Worm (Caenorhabditis elegans) whole organism, late embryonic: ENCODE measurements around the gene F32D8.7.

Experiments used
- C08G9.2 ChIP-seq: sonication (generic microtip); optimal IDR thresholded peaks from 2 replicates; lab custom pipeline; 2016; ENCODE audit warnings: mild to moderate bottlenecking, missing genetic modification characterization, moderate library complexity, missing compliant biosample characterization
- F13H6.1 ChIP-seq: sonication (generic microtip); optimal IDR thresholded peaks from 2 replicates; lab custom pipeline; 2016; ENCODE audit warnings: missing genetic modification characterization, missing compliant biosample characterization
- K09A11.1 ChIP-seq: sonication (generic microtip); optimal IDR thresholded peaks from 2 replicates; lab custom pipeline; 2017; ENCODE audit warnings: antibody characterized with exemption, mild to moderate bottlenecking, missing genetic modification characterization, missing compliant biosample characterization; ENCODE audit not compliant: insufficient read depth
- ahr-1 ChIP-seq: sonication (generic microtip); optimal IDR thresholded peaks from 2 replicates; lab custom pipeline; 2016; ENCODE audit warnings: missing genetic modification characterization, missing compliant biosample characterization
- ama-1 ChIP-seq: fragments of 150-350 bp; optimal IDR thresholded peaks from 2 replicates; lab custom pipeline; 2014
- ceh-14 ChIP-seq: sonication (generic microtip); optimal IDR thresholded peaks from 2 replicates; lab custom pipeline; 2016; ENCODE audit warnings: missing genotype, missing genetic modification characterization, missing compliant biosample characterization
- ceh-2 ChIP-seq: sonication (generic microtip); optimal IDR thresholded peaks from 2 replicates; lab custom pipeline; 2016; ENCODE audit warnings: missing genotype, missing genetic modification characterization, missing compliant biosample characterization
- dve-1 ChIP-seq: sonication (generic microtip); optimal IDR thresholded peaks from 2 replicates; lab custom pipeline; 2017; ENCODE audit warnings: antibody characterized with exemption, mild to moderate bottlenecking, missing genetic modification characterization, missing compliant biosample characterization
- elt-2 ChIP-seq: sonication (generic microtip); optimal IDR thresholded peaks from 2 replicates; lab custom pipeline; 2016; ENCODE audit warnings: missing genetic modification reagents, missing genetic modification characterization, missing compliant biosample characterization
- elt-4 ChIP-seq: sonication (generic microtip); optimal IDR thresholded peaks from 2 replicates; lab custom pipeline; 2016; ENCODE audit warnings: missing genetic modification characterization, missing compliant biosample characterization
- fax-1 ChIP-seq: sonication (generic microtip); optimal IDR thresholded peaks from 2 replicates; lab custom pipeline; 2016; ENCODE audit warnings: missing genotype, missing genetic modification characterization, missing compliant biosample characterization
- fkh-6 ChIP-seq: sonication (generic microtip); optimal IDR thresholded peaks from 2 replicates; lab custom pipeline; 2016; ENCODE audit warnings: missing genetic modification characterization, missing compliant biosample characterization
- hlh-13 ChIP-seq: fragments of 200-800 bp; sonication (Bioruptor generic); optimal IDR thresholded peaks from 2 replicates; lab custom pipeline; 2018; ENCODE audit warnings: mild to moderate bottlenecking, missing genetic modification characterization, missing compliant biosample characterization
- hlh-6 ChIP-seq: sonication (generic microtip); optimal IDR thresholded peaks from 2 replicates; lab custom pipeline; 2016; ENCODE audit warnings: missing genotype, missing genetic modification characterization, missing compliant biosample characterization
- hlh-8 ChIP-seq: sonication (generic microtip); optimal IDR thresholded peaks from 2 replicates; lab custom pipeline; 2016; ENCODE audit warnings: missing genotype, missing genetic modification characterization, missing compliant biosample characterization
- lin-11 ChIP-seq: fragments of 200-800 bp; sonication (Bioruptor generic); optimal IDR thresholded peaks from 2 replicates; lab custom pipeline; 2018; ENCODE audit warnings: mild to moderate bottlenecking, missing genetic modification characterization, missing compliant biosample characterization
- mec-3 ChIP-seq: sonication (generic microtip); optimal IDR thresholded peaks from 2 replicates; lab custom pipeline; 2016; ENCODE audit warnings: borderline replicate concordance, missing genetic modification characterization, missing compliant biosample characterization
- nhr-232 ChIP-seq: sonication (generic microtip); optimal IDR thresholded peaks from 2 replicates; lab custom pipeline; 2016; ENCODE audit warnings: missing genetic modification characterization, missing compliant biosample characterization
- npax-4 ChIP-seq: sonication (generic microtip); optimal IDR thresholded peaks from 2 replicates; lab custom pipeline; 2016; ENCODE audit warnings: missing genetic modification characterization, missing compliant biosample characterization
- odd-2 ChIP-seq: sonication (generic microtip); optimal IDR thresholded peaks from 2 replicates; lab custom pipeline; 2017; ENCODE audit warnings: antibody characterized with exemption, mild to moderate bottlenecking, missing genetic modification characterization, missing compliant biosample characterization
- pag-3 ChIP-seq: sonication (generic microtip); optimal IDR thresholded peaks from 2 replicates; lab custom pipeline; 2016; ENCODE audit warnings: missing compliant biosample characterization, missing genetic modification characterization, borderline replicate concordance
- pat-9 ChIP-seq: fragments of 200-800 bp; sonication (Bioruptor generic); optimal IDR thresholded peaks from 2 replicates; lab custom pipeline; 2018; ENCODE audit warnings: mild to moderate bottlenecking, missing genetic modification characterization, moderate library complexity, missing compliant biosample characterization
- pax-1 ChIP-seq: fragments of 150-350 bp; optimal IDR thresholded peaks from 2 replicates; lab custom pipeline; 2014; ENCODE audit warnings: missing biosample characterization, missing genetic modification characterization
- pha-4 ChIP-seq: fragments of 150-350 bp; optimal IDR thresholded peaks from 2 replicates; lab custom pipeline; 2018; ENCODE audit warnings: missing biosample characterization, missing genetic modification reagents, missing genetic modification characterization
- pros-1 ChIP-seq: fragments of 150-350 bp; optimal IDR thresholded peaks from 2 replicates; lab custom pipeline; 2014; ENCODE audit warnings: missing biosample characterization, missing genetic modification reagents, missing genetic modification characterization
- sdc-2 ChIP-seq: sonication (generic microtip); optimal IDR thresholded peaks from 2 replicates; lab custom pipeline; 2016; ENCODE audit warnings: missing genotype, missing genetic modification characterization, missing compliant biosample characterization
- sox-2 ChIP-seq: fragments of 200-800 bp; sonication (Bioruptor generic); IDR thresholded peaks from 2 replicates; pipeline ENCODE4 v1.3.6; 2022; ENCODE audit warnings: missing genetic modification reagents, missing genetic modification characterization, missing compliant biosample characterization
- sox-4 ChIP-seq: sonication (generic microtip); optimal IDR thresholded peaks from 2 replicates; lab custom pipeline; 2017; ENCODE audit warnings: mild to moderate bottlenecking, missing genetic modification characterization, inconsistent platforms, missing compliant biosample characterization
- syd-9 ChIP-seq: sonication (generic microtip); optimal IDR thresholded peaks from 2 replicates; lab custom pipeline; 2016; ENCODE audit warnings: mild to moderate bottlenecking, missing genetic modification characterization, moderate library complexity, missing compliant biosample characterization
- ttx-3 ChIP-seq: sonication (generic microtip); optimal IDR thresholded peaks from 2 replicates; lab custom pipeline; 2016; ENCODE audit warnings: missing genetic modification reagents, missing genetic modification characterization, missing compliant biosample characterization
- unc-3 ChIP-seq, 2 experiments: fragments of 200-800 bp in 1 of 2; sonication (Bioruptor generic) in 1 of 2; sonication (generic microtip) in 1 of 2; conservative IDR thresholded peaks in 1 of 2; optimal IDR thresholded peaks in 1 of 2; 2 replicates each; pipeline versions ENCODE4 v1.3.6 to Lab custom; 2016 to 2022; ENCODE audit warnings: missing compliant biosample characterization in 2 of 2, missing genetic modification characterization in 2 of 2, missing genetic modification reagents in 1 of 2
- unc-42 ChIP-seq: sonication (generic microtip); optimal IDR thresholded peaks from 2 replicates; lab custom pipeline; 2016; ENCODE audit warnings: missing genotype, missing genetic modification characterization, missing compliant biosample characterization
- unc-55 ChIP-seq: sonication (generic microtip); optimal IDR thresholded peaks from 2 replicates; lab custom pipeline; 2017; ENCODE audit warnings: missing biosample characterization, missing genetic modification reagents, missing genetic modification characterization
- unc-86 ChIP-seq: sonication (generic microtip); optimal IDR thresholded peaks from 2 replicates; lab custom pipeline; 2016; ENCODE audit warnings: missing genetic modification characterization, missing compliant biosample characterization

The F32D8.7 gene

ce11 chrV:10941150-10941549 is 42.9 kb downstream of the F32D8.7 start, which contains the start of gene F17C11.26:
TSS of gene F17C11.26 (plus strand) at chrV:10941450.
- no peak for TF ChIP-seq lin-11
- no peak for TF ChIP-seq sdc-2 (tag; lab: Kevin White, UChicago)

ce11 chrV:10942161-10942560 is 43.9 kb downstream of the F32D8.7 start, which contains the start of gene zip-9:
TSS of gene zip-9 (plus strand) at chrV:10942461.
- TF ChIP-seq mec-3 (tag; lab: Kevin White, UChicago) (no peak), ceh-2 (no peak), hlh-8 (tag; lab: Kevin White, UChicago) (no peak), ama-1 (lab: Kevin White, UChicago) (no peak), sox-4 (no peak), C08G9.2 (tag; lab: Kevin White, UChicago) (no peak), npax-4 (no peak), pag-3 (tag; lab: Kevin White, UChicago) (no peak), fax-1 (tag; lab: Kevin White, UChicago) (no peak), elt-4 (tag; lab: Kevin White, UChicago) (no peak), pax-1 (tag; lab: Kevin White, UChicago) (no peak), ahr-1 (tag; lab: Kevin White, UChicago) (no peak), K09A11.1 (tag; lab: Kevin White, UChicago) (no peak), hlh-13 (GFP tag; lab: Kevin White, UChicago) (no peak), unc-86 (tag; lab: Kevin White, UChicago) (no peak), pros-1 (tag; lab: Kevin White, UChicago) (no peak), ttx-3 (tag; lab: Kevin White, UChicago) (no peak), elt-2 (tag; lab: Kevin White, UChicago) (no peak), syd-9 (no peak), unc-55 (no peak)

ce11 chrV:10944903-10945302 is 46.7 kb downstream of the F32D8.7 start:
- TF ChIP-seq sox-2 (no peak), pat-9 (tag; lab: Kevin White, UChicago) (no peak), nhr-232 (tag; lab: Kevin White, UChicago) (no peak), unc-3 (GFP tag; conservative IDR thresholded peaks at IDR 0.05; lab: Robert Waterston, UW) (no peak), unc-3 (tag; optimal IDR thresholded peaks at IDR 0.05; lab: Kevin White, UChicago) (no peak), dve-1 (tag; lab: Kevin White, UChicago) (no peak), unc-42 (tag; lab: Kevin White, UChicago) (peak; percentile 57)

- no peak for TF ChIP-seq pag-3 (tag; lab: Kevin White, UChicago)
- no peak for TF ChIP-seq pha-4 (tag; lab: Kevin White, UChicago)
- TF ChIP-seq ceh-14 (tag; lab: Kevin White, UChicago) = no peak
- TF ChIP-seq K09A11.1 (tag; lab: Kevin White, UChicago) = no peak
- no peak for TF ChIP-seq F13H6.1 (tag; lab: Kevin White, UChicago)
- TF ChIP-seq sdc-2 (tag; lab: Kevin White, UChicago) = no peak
- TF ChIP-seq hlh-6 = no peak
- TF ChIP-seq fkh-6 (tag; lab: Kevin White, UChicago) = no peak
- no peak for TF ChIP-seq ttx-3 (tag; lab: Kevin White, UChicago)
- no peak for TF ChIP-seq unc-3 (GFP tag; conservative IDR thresholded peaks at IDR 0.05; lab: Robert Waterston, UW)
- no peak for TF ChIP-seq unc-3 (tag; optimal IDR thresholded peaks at IDR 0.05; lab: Kevin White, UChicago)
- no peak for TF ChIP-seq ama-1 (lab: Kevin White, UChicago)
These were observed 49.0 kb downstream of the F32D8.7 start for ce11 chrV:10947210-10947609.

ce11 chrV:10947930-10948329 is 49.7 kb downstream of the F32D8.7 start, which contains the start of gene F17C11.2:
TSS of gene F17C11.2 (plus strand) at chrV:10948230.
- no peak for TF ChIP-seq odd-2 (tag; lab: Kevin White, UChicago)
- no peak for TF ChIP-seq pat-9 (tag; lab: Kevin White, UChicago)
